Fruit fly (Drosophila melanogaster) Kc167 (cell line): ENCODE data around the gene blot.

Source experiments
- Myc ChIP-seq: fragments of >200 bp; optimal IDR thresholded peaks from 2 replicates; lab custom pipeline; 2017; ENCODE audit warnings: missing external identifiers
- Sin3A ChIP-seq: fragments of >200 bp; optimal IDR thresholded peaks from 2 replicates; lab custom pipeline; 2018; ENCODE audit warnings: missing external identifiers
- h ChIP-seq: fragments of >200 bp; optimal IDR thresholded peaks from 3 replicates; lab custom pipeline; 2018; ENCODE audit warnings: missing external identifiers
- insv ChIP-seq: fragments of >200 bp; optimal IDR thresholded peaks from 3 replicates; lab custom pipeline; 2018; ENCODE audit warnings: missing external identifiers
- psq ChIP-seq: fragments of >200 bp; optimal IDR thresholded peaks from 2 replicates; lab custom pipeline; 2017; ENCODE audit warnings: missing external identifiers
- ttk ChIP-seq: sonication (Bioruptor generic); optimal IDR thresholded peaks from 2 replicates; lab custom pipeline; 2017; ENCODE audit warnings: missing external identifiers

Gene blot

DNA sequence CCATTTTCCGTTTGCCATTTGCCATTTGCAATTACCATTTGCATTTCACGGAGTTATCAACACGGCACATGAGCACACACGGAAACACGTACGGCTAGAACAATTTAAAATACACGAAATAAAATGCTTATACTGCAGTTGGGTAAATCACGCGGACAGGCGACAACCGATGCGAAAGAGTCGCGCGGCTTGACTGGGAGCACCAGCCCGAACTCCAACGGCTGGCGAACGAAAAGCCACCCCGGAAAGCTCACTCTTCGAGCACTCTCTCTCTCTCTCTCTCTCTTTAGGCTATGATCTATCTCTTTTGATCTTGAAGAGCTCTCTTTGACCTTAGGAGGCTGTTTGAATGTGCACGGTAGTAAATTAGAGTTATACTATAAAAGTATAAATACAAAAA lies at the start of gene blot:
TSS of gene blot (minus strand) at position 196 of the 400 bp plus-strand sequence.
- no peak for TF ChIP-seq insv (lab: Kevin White, UChicago)
- no peak for TF ChIP-seq Myc (lab: Kevin White, UChicago)
- TF ChIP-seq Sin3A: no peak
- TF ChIP-seq ttk (lab: Kevin White, UChicago): no peak

DNA sequence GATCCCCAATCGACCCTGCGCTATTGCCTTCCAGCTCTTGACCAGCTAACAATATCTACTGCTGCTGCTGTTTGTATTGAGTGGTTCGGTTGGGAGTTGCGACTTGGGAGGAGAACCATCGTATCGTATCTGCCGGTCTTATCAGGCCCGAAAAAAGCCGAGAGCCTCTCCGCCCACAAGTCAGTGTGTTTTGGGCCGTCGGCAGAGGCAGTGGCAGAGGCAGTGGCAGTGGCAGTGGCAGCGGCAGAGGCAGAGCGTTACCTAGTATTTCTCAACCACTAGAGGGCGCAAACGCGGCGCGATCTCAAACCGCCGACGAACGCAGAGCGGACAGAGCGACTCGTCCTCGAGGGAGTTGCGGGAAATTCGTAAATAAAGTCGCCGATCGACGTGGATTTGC lies 48.8 kb upstream of the blot start, which contains the start of gene SecCl:
TSS of gene SecCl (plus strand) at position 18 of the 400 bp plus-strand sequence.
- TF ChIP-seq ttk (lab: Kevin White, UChicago): no peak
- TF ChIP-seq insv (lab: Kevin White, UChicago): no peak
- TF ChIP-seq Myc (lab: Kevin White, UChicago): no peak
- TF ChIP-seq Sin3A: no peak
- TF ChIP-seq h (lab: Kevin White, UChicago): no peak
- TF ChIP-seq psq (lab: Kevin White, UChicago): no peak

DNA sequence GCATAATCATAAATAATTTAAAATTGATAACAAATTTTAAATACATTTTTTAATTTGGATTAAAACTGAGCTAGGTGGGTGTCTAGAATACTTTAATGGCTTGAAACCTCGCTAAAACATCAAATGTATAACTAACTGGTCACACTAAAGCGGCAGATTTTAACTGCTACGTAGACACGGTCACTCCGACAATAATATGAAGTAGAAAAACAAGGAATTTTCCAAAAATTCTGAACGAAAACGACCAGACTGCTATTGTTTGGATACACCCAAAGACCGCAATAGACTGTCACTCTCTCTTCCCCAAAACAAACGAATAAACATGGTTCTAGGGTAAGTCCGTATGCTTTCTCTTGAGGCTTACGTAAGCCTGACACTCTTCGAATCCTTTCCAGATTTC lies 44.5 kb upstream of the blot start, which contains the start of gene QIL1:
TSS of gene QIL1 (plus strand) at position 142 of the 400 bp plus-strand sequence.
- no peak for TF ChIP-seq insv (lab: Kevin White, UChicago)
- no peak for TF ChIP-seq h (lab: Kevin White, UChicago)
- TF ChIP-seq psq (lab: Kevin White, UChicago): no peak
- TF ChIP-seq ttk (lab: Kevin White, UChicago): no peak
- no peak for TF ChIP-seq Sin3A
- no peak for TF ChIP-seq Myc (lab: Kevin White, UChicago)

DNA sequence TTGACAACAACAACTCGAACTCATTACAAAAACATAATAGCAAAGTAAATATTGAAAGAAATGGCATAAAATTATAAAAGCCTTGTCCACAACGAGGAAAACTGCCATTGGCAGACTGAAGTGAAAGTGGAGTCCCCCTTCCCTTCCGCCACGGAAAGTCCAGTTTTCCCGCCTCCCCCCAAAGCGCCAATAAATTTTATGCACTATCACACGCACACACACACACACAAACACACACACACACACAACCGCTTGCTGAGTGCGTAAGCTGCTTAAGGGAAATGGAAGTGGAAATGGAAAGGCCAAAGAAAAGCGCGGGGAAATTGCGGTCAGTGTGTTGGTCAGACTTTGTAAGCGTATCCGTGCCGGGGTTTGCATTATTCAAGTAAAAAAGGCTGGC lies 41.2 kb upstream of the blot start:
- TF ChIP-seq Sin3A (no peak), psq (lab: Kevin White, UChicago) (no peak), Myc (lab: Kevin White, UChicago) (no peak), insv (lab: Kevin White, UChicago) (no peak), h (lab: Kevin White, UChicago) (no peak), ttk (lab: Kevin White, UChicago) (no peak)

DNA sequence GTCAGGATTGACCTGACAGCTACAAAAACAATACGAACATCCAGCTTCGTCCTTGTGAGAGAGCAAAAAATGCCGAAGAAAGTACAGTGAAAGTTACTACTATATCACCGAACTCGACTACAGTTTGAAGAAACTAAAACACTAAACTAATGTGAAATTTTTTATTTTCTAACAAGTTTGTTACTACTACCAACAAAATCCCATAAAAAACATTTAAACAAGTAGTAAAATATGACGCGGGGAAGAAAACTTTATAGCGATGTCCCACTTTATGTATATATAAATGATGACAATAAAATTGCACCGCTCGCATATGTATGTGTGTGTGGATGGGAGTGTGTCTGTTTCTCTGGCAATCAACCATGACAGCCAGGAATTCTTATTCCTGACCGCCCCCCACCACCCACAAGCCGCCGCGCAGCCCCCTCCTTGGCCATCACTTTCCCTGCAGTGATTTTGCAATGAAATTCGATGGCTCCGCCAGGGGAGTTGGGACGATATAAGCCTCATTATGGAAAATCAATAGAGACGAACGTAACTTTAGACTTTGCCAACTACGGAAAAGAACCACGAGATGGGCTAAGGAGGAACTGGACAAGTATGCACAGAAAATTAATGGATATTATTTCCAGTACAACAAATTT lies 40.2 kb upstream of the blot start:
- TF ChIP-seq insv (lab: Kevin White, UChicago) (no peak), ttk (lab: Kevin White, UChicago) (no peak), Sin3A (no peak), psq (lab: Kevin White, UChicago) (no peak), h (lab: Kevin White, UChicago) (no peak), Myc (lab: Kevin White, UChicago) (no peak)

DNA sequence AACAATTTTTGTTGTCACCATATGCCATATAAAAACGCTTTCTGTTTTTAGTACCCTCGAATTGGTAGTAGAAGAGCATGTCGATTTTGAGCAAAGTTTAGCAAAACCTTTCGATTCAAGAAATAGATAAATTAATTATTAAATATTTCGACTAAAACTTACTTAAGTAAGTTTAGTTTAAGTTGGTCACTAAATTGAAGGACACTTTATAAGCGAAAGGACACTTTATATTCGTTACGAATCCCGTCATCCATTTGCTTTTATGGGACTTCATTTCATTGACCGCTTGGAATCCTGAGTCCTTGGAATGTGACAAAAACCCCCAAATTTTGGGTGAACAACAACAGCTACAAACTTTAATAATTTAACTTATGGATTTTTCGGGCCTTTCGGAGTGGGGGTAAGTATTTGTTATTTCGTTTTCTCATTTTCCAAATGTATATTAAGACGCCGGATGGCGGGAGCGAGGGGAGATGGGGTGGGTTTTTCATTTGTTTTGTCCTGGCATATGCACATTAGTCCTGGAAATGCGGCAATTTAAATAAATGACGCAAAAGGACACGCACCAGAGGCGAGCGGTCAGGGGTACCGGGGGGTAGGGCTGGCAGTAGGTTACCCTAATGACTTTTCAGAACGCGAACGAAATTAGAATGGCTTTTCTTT lies 37.7 kb upstream of the blot start:
- TF ChIP-seq h (lab: Kevin White, UChicago): no peak
- no peak for TF ChIP-seq Myc (lab: Kevin White, UChicago)
- TF ChIP-seq Sin3A: no peak
- no peak for TF ChIP-seq insv (lab: Kevin White, UChicago)
- TF ChIP-seq psq (lab: Kevin White, UChicago): no peak
- TF ChIP-seq ttk (lab: Kevin White, UChicago): no peak

DNA sequence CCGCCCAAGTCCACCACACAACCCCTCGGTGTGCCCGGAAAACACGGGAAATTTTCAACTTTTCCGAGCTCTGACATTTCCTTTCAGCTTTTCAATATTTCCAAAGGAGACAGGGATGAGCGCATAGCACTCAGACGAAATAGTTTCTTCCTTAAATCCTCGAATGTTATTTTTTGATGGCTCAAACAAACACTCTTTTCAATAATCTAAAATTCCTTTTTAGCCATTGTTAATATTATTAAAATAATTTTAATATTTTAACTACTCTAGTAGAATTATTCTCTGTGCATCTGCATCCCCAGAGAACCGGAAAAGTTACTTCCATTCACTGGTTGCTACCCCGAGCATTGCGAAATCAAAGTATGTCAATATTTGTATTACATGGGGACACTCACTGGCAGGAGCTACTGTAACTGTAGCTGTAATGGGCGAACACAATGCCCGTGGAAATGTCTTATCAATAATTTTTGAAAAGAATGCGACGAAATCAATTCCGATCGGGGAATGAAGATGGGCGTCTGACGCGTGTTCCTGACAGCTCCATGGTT lies 36.5 kb upstream of the blot start:
- TF ChIP-seq psq (lab: Kevin White, UChicago) (no peak), Sin3A (no peak), Myc (lab: Kevin White, UChicago) (no peak), ttk (lab: Kevin White, UChicago) (no peak), h (lab: Kevin White, UChicago) (no peak), insv (lab: Kevin White, UChicago) (no peak)

DNA sequence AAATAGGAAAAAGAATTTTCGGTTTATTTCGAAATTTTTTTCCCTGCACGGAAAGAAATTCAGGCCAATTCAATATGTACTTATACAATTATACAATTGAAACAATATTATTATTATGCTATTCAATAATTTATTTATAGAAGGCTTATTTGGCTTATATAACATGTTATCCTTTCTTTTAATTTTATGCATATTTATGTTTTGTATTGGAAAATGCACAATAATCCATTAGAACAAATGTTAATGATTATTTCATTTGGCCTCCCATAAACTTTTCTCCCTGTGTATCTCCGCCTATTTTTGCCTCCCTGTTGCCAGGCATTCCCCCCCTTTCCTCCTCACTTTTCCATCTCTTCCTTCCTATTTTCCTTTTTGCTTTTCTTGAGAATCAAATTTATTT lies 26.6 kb upstream of the blot start:
- TF ChIP-seq Myc (lab: Kevin White, UChicago) (no peak), h (lab: Kevin White, UChicago) (no peak), Sin3A (no peak), insv (lab: Kevin White, UChicago) (no peak), psq (lab: Kevin White, UChicago) (no peak), ttk (lab: Kevin White, UChicago) (no peak)

DNA sequence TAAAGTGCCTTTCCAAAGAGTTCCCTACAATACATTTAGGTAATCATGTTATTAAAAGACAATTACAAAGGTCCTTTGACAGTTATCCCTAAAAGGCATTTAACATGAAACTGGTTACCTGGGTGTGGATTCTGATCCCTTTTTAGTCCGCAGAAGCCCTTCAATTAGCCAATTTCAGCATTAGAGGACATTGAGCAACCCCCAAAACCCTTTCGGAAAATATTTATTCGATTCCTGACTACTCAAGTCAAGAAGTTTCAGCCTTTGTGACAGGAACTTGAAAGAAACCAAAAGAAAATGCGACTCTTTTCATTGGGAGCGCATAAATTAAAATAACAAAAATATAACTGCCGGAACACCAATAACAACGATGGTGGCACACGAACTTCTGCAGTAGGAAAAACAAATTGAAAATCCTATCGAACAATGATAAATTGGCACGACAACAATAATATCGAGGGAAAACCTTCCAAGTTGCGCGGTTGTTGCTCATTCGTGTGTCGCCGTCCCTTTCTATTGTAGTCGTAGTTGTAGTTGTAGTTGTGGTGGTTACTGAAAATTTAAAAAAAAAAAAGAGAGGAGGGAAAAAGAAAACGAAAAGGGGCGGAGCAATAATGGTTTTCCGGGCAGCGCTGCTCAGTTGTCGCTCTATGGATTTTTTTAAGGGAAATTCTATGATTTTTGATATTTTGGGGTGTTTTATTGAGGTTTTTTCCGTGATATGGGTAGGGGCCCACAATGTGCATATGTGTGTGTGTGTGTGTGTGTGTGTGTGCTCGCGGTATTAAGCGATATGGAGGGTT lies 24.5 kb upstream of the blot start:
- TF ChIP-seq psq (lab: Kevin White, UChicago) (no peak), Myc (lab: Kevin White, UChicago) (no peak), ttk (lab: Kevin White, UChicago) (no peak), insv (lab: Kevin White, UChicago) (no peak), Sin3A (no peak), h (lab: Kevin White, UChicago) (no peak)

DNA sequence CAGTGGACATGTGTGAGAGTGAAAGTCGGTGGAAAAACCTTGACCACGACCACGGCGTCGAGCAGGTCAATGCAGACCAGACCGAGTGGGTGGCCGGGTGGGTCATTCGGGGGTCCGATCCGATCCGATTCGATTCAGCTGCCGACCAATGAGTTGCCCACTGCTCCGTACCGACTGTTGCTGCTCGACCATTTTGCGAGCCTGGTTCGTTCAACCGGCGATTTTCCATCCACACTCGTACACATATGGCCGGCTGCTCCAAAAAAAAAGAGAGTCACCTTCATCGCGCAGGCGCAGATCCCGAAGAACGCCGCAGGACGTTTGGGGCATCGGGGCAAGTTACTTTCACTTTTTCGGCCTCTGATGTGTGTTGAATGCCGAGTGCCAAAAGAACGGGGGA lies 23.3 kb upstream of the blot start:
- no peak for TF ChIP-seq Sin3A
- TF ChIP-seq psq (lab: Kevin White, UChicago): no peak
- TF ChIP-seq h (lab: Kevin White, UChicago): no peak
- no peak for TF ChIP-seq ttk (lab: Kevin White, UChicago)
- TF ChIP-seq Myc (lab: Kevin White, UChicago): no peak
- TF ChIP-seq insv (lab: Kevin White, UChicago): no peak

DNA sequence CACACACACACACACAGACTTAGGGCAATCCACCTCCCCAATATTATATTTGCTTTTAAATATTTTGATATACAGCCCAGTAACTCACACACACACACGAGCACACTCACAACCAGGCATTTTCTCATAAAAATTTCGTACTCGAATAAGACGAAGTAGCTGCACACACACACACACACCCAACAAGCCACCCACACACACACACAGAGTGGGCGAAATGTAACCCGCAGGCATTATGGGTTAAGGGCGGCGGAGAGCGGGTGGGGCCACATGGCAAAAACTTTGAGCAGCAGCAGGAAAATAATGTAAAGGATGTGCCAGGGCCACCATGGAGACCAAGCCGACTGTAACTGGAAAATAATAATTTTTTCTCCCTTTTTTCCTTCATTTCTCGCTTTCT lies 20.3 kb upstream of the blot start:
- TF ChIP-seq insv (lab: Kevin White, UChicago): no peak
- TF ChIP-seq ttk (lab: Kevin White, UChicago): no peak
- TF ChIP-seq h (lab: Kevin White, UChicago): no peak
- TF ChIP-seq Sin3A: no peak
- TF ChIP-seq psq (lab: Kevin White, UChicago): no peak
- TF ChIP-seq Myc (lab: Kevin White, UChicago): no peak
